Fruit fly (Drosophila melanogaster) whole organism, embryonic: ENCODE data around the gene CG14805.

Experiments used
- B-H1 ChIP-seq: fragments of 200-800 bp; sonication (Bioruptor generic); IDR thresholded peaks from 3 replicates; pipeline ENCODE4 v1.3.6; 2022; ENCODE audit warnings: missing biosample characterization, missing genetic modification characterization
- CG10543 ChIP-seq: fragments of 200-800 bp; sonication (Bioruptor generic); optimal IDR thresholded peaks from 3 replicates; lab custom pipeline; 2017; ENCODE audit warnings: missing biosample characterization, mild to moderate bottlenecking, missing genetic modification characterization, moderate library complexity
- CG13894 ChIP-seq: fragments of 200-800 bp; sonication (Bioruptor generic); optimal IDR thresholded peaks from 3 replicates; lab custom pipeline; 2018; ENCODE audit warnings: missing biosample characterization, mild to moderate bottlenecking, missing genetic modification characterization, moderate library complexity
- CG14965 ChIP-seq: fragments of 200-800 bp; sonication (Bioruptor generic); optimal IDR thresholded peaks from 2 replicates; lab custom pipeline; 2016; ENCODE audit warnings: missing biosample characterization, missing genetic modification characterization, borderline replicate concordance
- CG15479 ChIP-seq: fragments of 200-800 bp; sonication (Bioruptor generic); optimal IDR thresholded peaks from 3 replicates; lab custom pipeline; 2019; ENCODE audit warnings: missing biosample characterization, mild to moderate bottlenecking, missing genetic modification characterization, moderate library complexity
- CG18262 ChIP-seq: fragments of 200-800 bp; optimal IDR thresholded peaks from 3 replicates; lab custom pipeline; 2019; ENCODE audit warnings: missing biosample characterization, mild to moderate bottlenecking, missing genetic modification characterization, moderate library complexity
- CG2875 ChIP-seq: fragments of 200-800 bp; sonication (Bioruptor generic); optimal IDR thresholded peaks from 2 replicates; lab custom pipeline; 2017; ENCODE audit warnings: missing biosample characterization, mild to moderate bottlenecking, missing genetic modification characterization, missing genetic modification reagents
- CG31441 ChIP-seq: fragments of 200-800 bp; sonication (Bioruptor generic); IDR thresholded peaks from 2 replicates; pipeline ENCODE4 v1.3.6; 2022; ENCODE audit warnings: missing biosample characterization, missing genetic modification characterization
- CG3407 ChIP-seq: fragments of 200-800 bp; sonication (Bioruptor generic); optimal IDR thresholded peaks from 2 replicates; lab custom pipeline; 2018; ENCODE audit warnings: missing biosample characterization, mild to moderate bottlenecking, missing genetic modification characterization
- CG4360 ChIP-seq: fragments of 200-800 bp; sonication (Bioruptor generic); IDR thresholded peaks from 2 replicates; pipeline ENCODE4 v1.3.6; 2022; ENCODE audit warnings: missing biosample characterization, missing genetic modification characterization
- CG4617 ChIP-seq: fragments of 200-800 bp; sonication (Bioruptor generic); optimal IDR thresholded peaks from 3 replicates; lab custom pipeline; 2016; ENCODE audit warnings: missing biosample characterization, missing genetic modification characterization, borderline replicate concordance
- CG6765 ChIP-seq: fragments of 200-800 bp; sonication (Bioruptor generic); optimal IDR thresholded peaks from 3 replicates; lab custom pipeline; 2017; ENCODE audit warnings: missing biosample characterization, mild to moderate bottlenecking, missing genetic modification characterization
- CG6791 ChIP-seq: fragments of 200-800 bp; sonication (Bioruptor generic); IDR thresholded peaks from 3 replicates; pipeline ENCODE4 v1.3.6; 2022; ENCODE audit warnings: missing biosample characterization, missing genetic modification characterization; ENCODE audit not compliant: partially characterized antibody
- CG7963 ChIP-seq: fragments of 200-800 bp; sonication (Bioruptor generic); IDR thresholded peaks from 3 replicates; pipeline ENCODE4 v1.3.6; 2022; ENCODE audit warnings: missing biosample characterization, missing genetic modification characterization; ENCODE audit not compliant: partially characterized antibody
- CG7987 ChIP-seq: fragments of 200-800 bp; sonication (Bioruptor generic); optimal IDR thresholded peaks from 2 replicates; lab custom pipeline; 2018; ENCODE audit warnings: missing biosample characterization, mild to moderate bottlenecking, missing genetic modification characterization, moderate library complexity
- CG8924 ChIP-seq: fragments of 200-800 bp; optimal IDR thresholded peaks from 3 replicates; lab custom pipeline; 2019; ENCODE audit warnings: missing biosample characterization, mild to moderate bottlenecking, missing genetic modification characterization, moderate library complexity
- CG9932 ChIP-seq: fragments of 200-800 bp; sonication (Bioruptor generic); IDR thresholded peaks from 2 replicates; pipeline ENCODE4 v1.3.6; 2022; ENCODE audit warnings: missing biosample characterization, missing genetic modification characterization
- Doc3 ChIP-seq: fragments of 200-800 bp; sonication (Bioruptor generic); IDR thresholded peaks from 3 replicates; pipeline ENCODE4 v1.3.6; 2022; ENCODE audit warnings: missing biosample characterization, missing genetic modification characterization; ENCODE audit not compliant: partially characterized antibody
- Dref ChIP-seq: fragments of 200-800 bp; sonication (Bioruptor generic); IDR thresholded peaks from 2 replicates; pipeline ENCODE4 v1.3.6; 2022; ENCODE audit warnings: missing biosample characterization, missing genetic modification characterization
- Elba2 ChIP-seq: fragments of 200-800 bp; sonication (Bioruptor generic); optimal IDR thresholded peaks from 3 replicates; lab custom pipeline; 2016; ENCODE audit warnings: missing biosample characterization, missing genetic modification characterization
- Fer1 ChIP-seq: fragments of 200-800 bp; sonication (Bioruptor generic); optimal IDR thresholded peaks from 2 replicates; lab custom pipeline; 2017; ENCODE audit warnings: missing biosample characterization, mild to moderate bottlenecking, missing genetic modification characterization
- HLH4C ChIP-seq: fragments of 200-800 bp; sonication (Bioruptor generic); IDR thresholded peaks from 3 replicates; pipeline ENCODE4 v1.3.6; 2022; ENCODE audit warnings: missing biosample characterization, missing genetic modification characterization; ENCODE audit not compliant: partially characterized antibody
- HLHmδ ChIP-seq: fragments of 200-800 bp; sonication (Bioruptor generic); optimal IDR thresholded peaks from 2 replicates; lab custom pipeline; 2018; ENCODE audit warnings: missing biosample characterization, mild to moderate bottlenecking, missing genetic modification characterization, moderate library complexity
- Hr3 ChIP-seq: fragments of 200-800 bp; sonication (Bioruptor generic); optimal IDR thresholded peaks from 3 replicates; lab custom pipeline; 2016; ENCODE audit warnings: missing biosample characterization, missing genetic modification characterization
- Hr51 ChIP-seq, 2 experiments: fragments of 200-800 bp; sonication (Bioruptor generic); optimal IDR thresholded peaks; 2 replicates in 1 of 2; 3 replicates in 1 of 2; lab custom pipeline; 2016 to 2018; ENCODE audit warnings: missing biosample characterization in 2 of 2, missing genetic modification characterization in 2 of 2, mild to moderate bottlenecking in 1 of 2, moderate library complexity in 1 of 2
- MBD-R2 ChIP-seq: fragments of 200-800 bp; sonication (Bioruptor generic); IDR thresholded peaks from 2 replicates; pipeline ENCODE4 v1.3.6; 2022; ENCODE audit warnings: missing biosample characterization, missing genetic modification characterization
- Max ChIP-seq: fragments of 200-800 bp; sonication (Bioruptor generic); optimal IDR thresholded peaks from 2 replicates; lab custom pipeline; 2016; ENCODE audit warnings: missing biosample characterization, mild to moderate bottlenecking, missing genetic modification characterization
- Med ChIP-seq: fragments of 200-800 bp; sonication (Bioruptor generic); peaks from one replicate; lab custom pipeline; 2016; ENCODE audit warnings: missing biosample characterization, missing genetic modification characterization, mild to moderate bottlenecking, inconsistent platforms, moderate library complexity
- NfI ChIP-seq: fragments of 200-800 bp; sonication (Bioruptor generic); optimal IDR thresholded peaks from 3 replicates; lab custom pipeline; 2018; ENCODE audit warnings: missing biosample characterization, mild to moderate bottlenecking, missing genetic modification characterization, moderate library complexity
- Sry-δ ChIP-seq: fragments of 200-800 bp; sonication (Bioruptor generic); optimal IDR thresholded peaks from 2 replicates; lab custom pipeline; 2016; ENCODE audit warnings: missing biosample characterization, missing genetic modification characterization
- Taf1 ChIP-seq: fragments of 200-800 bp; sonication (Bioruptor generic); IDR thresholded peaks from 2 replicates; pipeline ENCODE4 v1.3.6; 2022; ENCODE audit warnings: missing biosample characterization, missing genetic modification characterization
- YL-1 ChIP-seq: fragments of 200-800 bp; sonication (Bioruptor generic); optimal IDR thresholded peaks from 3 replicates; lab custom pipeline; 2017; ENCODE audit warnings: missing biosample characterization, mild to moderate bottlenecking, missing genetic modification characterization
- abd-A ChIP-seq: fragments of 200-800 bp; sonication (Bioruptor generic); optimal IDR thresholded peaks from 3 replicates; lab custom pipeline; 2019; ENCODE audit warnings: missing biosample characterization, mild to moderate bottlenecking, missing genetic modification characterization, moderate library complexity
- cg ChIP-seq: fragments of 200-800 bp; sonication (Bioruptor generic); optimal IDR thresholded peaks from 3 replicates; lab custom pipeline; 2019; ENCODE audit warnings: missing biosample characterization, mild to moderate bottlenecking, missing genetic modification characterization, moderate library complexity
- crol ChIP-seq: fragments of 200-800 bp; sonication (Bioruptor generic); IDR thresholded peaks from 2 replicates; pipeline ENCODE4 v1.3.6; 2022; ENCODE audit warnings: missing biosample characterization, missing genetic modification characterization
- grau ChIP-seq: fragments of 200-800 bp; optimal IDR thresholded peaks from 3 replicates; lab custom pipeline; 2019; ENCODE audit warnings: missing biosample characterization, mild to moderate bottlenecking, missing genetic modification characterization, moderate library complexity
- hb ChIP-seq: fragments of 200-800 bp; sonication (Bioruptor generic); IDR thresholded peaks from 3 replicates; pipeline ENCODE4 v1.3.6; 2022; ENCODE audit warnings: missing biosample characterization, missing genetic modification characterization; ENCODE audit not compliant: partially characterized antibody
- inv ChIP-seq: fragments of 200-800 bp; sonication (Bioruptor generic); IDR thresholded peaks from 2 replicates; pipeline ENCODE4 v1.3.6; 2022; ENCODE audit warnings: missing biosample characterization, missing genetic modification characterization; ENCODE audit not compliant: partially characterized antibody
- klu ChIP-seq: fragments of 200-800 bp; sonication (Bioruptor generic); IDR thresholded peaks from 2 replicates; pipeline ENCODE4 v1.3.6; 2022; ENCODE audit warnings: missing biosample characterization, missing genetic modification characterization
- lbe ChIP-seq: fragments of 200-800 bp; sonication (Bioruptor generic); optimal IDR thresholded peaks from 2 replicates; lab custom pipeline; 2016; ENCODE audit warnings: missing biosample characterization, mild to moderate bottlenecking, missing genetic modification characterization
- prd ChIP-seq, 3 experiments: fragments of >200 bp in 2 of 3; fragments of 200-800 bp in 1 of 3; sonication (Bioruptor generic) in 1 of 3; optimal IDR thresholded peaks in 2 of 3; IDR thresholded peaks in 1 of 3; 2 replicates in 2 of 3; 3 replicates in 1 of 3; pipeline versions ENCODE4 v1.3.6 to Lab custom; 2017 to 2022; ENCODE audit warnings: missing biosample characterization in 1 of 3, missing genetic modification characterization in 1 of 3
- pzg ChIP-seq: fragments of 200-800 bp; sonication (Bioruptor generic); optimal IDR thresholded peaks from 3 replicates; lab custom pipeline; 2018; ENCODE audit warnings: missing biosample characterization, mild to moderate bottlenecking, missing genetic modification characterization, moderate library complexity
- repo ChIP-seq: fragments of 200-800 bp; sonication (Bioruptor generic); optimal IDR thresholded peaks from 2 replicates; lab custom pipeline; 2016; ENCODE audit warnings: missing biosample characterization, missing genetic modification characterization
- scrt ChIP-seq: fragments of 200-800 bp; sonication (Bioruptor generic); optimal IDR thresholded peaks from 2 replicates; lab custom pipeline; 2018; ENCODE audit warnings: missing biosample characterization, mild to moderate bottlenecking, missing genetic modification characterization, moderate library complexity
- sens-2 ChIP-seq: fragments of 200-800 bp; sonication (Bioruptor generic); IDR thresholded peaks from 2 replicates; pipeline ENCODE4 v1.3.6; 2022; ENCODE audit warnings: missing biosample characterization, missing genetic modification characterization
- seq ChIP-seq: fragments of 200-800 bp; sonication (Bioruptor generic); IDR thresholded peaks from 2 replicates; pipeline ENCODE4 v1.3.6; 2022; ENCODE audit warnings: missing biosample characterization, missing genetic modification characterization
- vnd ChIP-seq: fragments of 200-800 bp; sonication (Bioruptor generic); IDR thresholded peaks from 3 replicates; pipeline ENCODE4 v1.3.6; 2022; ENCODE audit warnings: missing biosample characterization, missing genetic modification characterization; ENCODE audit not compliant: partially characterized antibody

CG14805 gene

dm6 chrX:1907727-1908264 lies 30.7 kb downstream of the CG14805 start, which contains the start of gene mip130 (continued):
- no peak for TF ChIP-seq CG7987
- TF ChIP-seq NfI (GFP tag; lab: Kevin White, UChicago), result peak; percentile 46
- no peak for TF ChIP-seq CG6765 (GFP tag; lab: Kevin White, UChicago)
- TF ChIP-seq CG31441 (GFP tag; lab: Robert Waterston, UW), result peak; percentile 44; the same call in 1 of the 2 replicates
- TF ChIP-seq CG2875 (GFP tag; lab: Kevin White, UChicago), result no peak
- TF ChIP-seq scrt, result no peak
- TF ChIP-seq B-H1 (GFP tag; lab: Robert Waterston, UW), result no peak
- TF ChIP-seq Max, result peak; percentile 46
- TF ChIP-seq Taf1 (GFP tag; lab: Robert Waterston, UW), result no peak
- TF ChIP-seq klu, result no peak
- peak; percentile 60 for TF ChIP-seq CG10543 (GFP tag; lab: Kevin White, UChicago)
- TF ChIP-seq, all 482 proteins: peak for 220

- TF ChIP-seq CG4360 (no peak), sens-2 (GFP tag; lab: Robert Waterston, UW) (no peak), prd (optimal IDR thresholded peaks at IDR 0.05; lab: Kevin White, UChicago) (no peak), prd (GFP tag; IDR thresholded peaks at IDR 0.05; lab: Robert Waterston, UW) (no peak), CG4617 (GFP tag; lab: Kevin White, UChicago) (peak; percentile 33), crol (peak; percentile 56; the same call in 1 of the 2 replicates), MBD-R2 (GFP tag; lab: Robert Waterston, UW) (peak; percentile 46), abd-A (tag; lab: Kevin White, UChicago) (no peak), Elba2 (no peak), lbe (peak; percentile 12), cg (GFP tag; lab: Kevin White, UChicago) (peak; percentile 82), CG6765 (GFP tag; lab: Kevin White, UChicago) (no peak), HLHmδ (GFP tag; lab: Kevin White, UChicago) (no peak), Doc3 (GFP tag; lab: Robert Waterston, UW) (peak; percentile 45; the same call in 1 of the 3 replicates), CG3407 (no peak), seq (GFP tag; lab: Robert Waterston, UW) (no peak), CG18262 (tag; lab: Kevin White, UChicago) (no peak), grau (tag; lab: Kevin White, UChicago) (no peak), CG7963 (GFP tag; lab: Robert Waterston, UW) (0 out of 3 replicates have a peak, but pooled peaks have one; percentile 39), vnd (GFP tag; lab: Robert Waterston, UW) (peak; percentile 40; the same call in 1 of the 3 replicates), YL-1 (GFP tag; lab: Kevin White, UChicago) (peak; percentile 41), pzg (GFP tag; lab: Kevin White, UChicago) (peak; percentile 38), repo (GFP tag; lab: Kevin White, UChicago) (no peak), CG14965 (no peak), CG13894 (no peak), HLH4C (GFP tag; lab: Robert Waterston, UW) (0 out of 3 replicates have a peak, but pooled peaks have one; percentile 42), Sry-δ (peak; percentile 19), CG8924 (tag; lab: Kevin White, UChicago) (peak; percentile 9), CG9932 (GFP tag; lab: Robert Waterston, UW) (no peak), Dref (peak; percentile 64), CG6791 (GFP tag; lab: Robert Waterston, UW) (peak; percentile 67; the same call in 2 of the 3 replicates), Hr51 (GFP tag; optimal IDR thresholded peaks at IDR 0.05; lab: Kevin White, UChicago) (no peak), inv (peak; percentile 52; the same call in 1 of the 2 replicates), Fer1 (GFP tag; lab: Kevin White, UChicago) (peak; percentile 34), Med (GFP tag; lab: Kevin White, UChicago) (peak; percentile 61), hb (GFP tag; lab: Robert Waterston, UW) (peak; percentile 57; the same call in 1 of the 3 replicates), CG15479 (GFP tag; lab: Kevin White, UChicago) (peak; percentile 23), Hr3 (GFP tag; lab: Kevin White, UChicago) (no peak)
Observed at dm6 chrX:1908757-1909156, 31.6 kb downstream of the CG14805 start, which contains the start of the genes Edem1 and Rbcn-3B. Edem1 (minus strand) TSS chrX:1908827. Rbcn-3B (plus strand) TSS chrX:1908920.
